Worm (Caenorhabditis elegans): Measurements from ENCODE around the gene M05D6.8.

ce11 chrII:8456681-8457389 is 14.2 kb downstream of the M05D6.8 start:
- TF ChIP-seq flt-1 (GFP tag; IDR thresholded peaks at IDR 0.05) = no peak
- no peak for TF ChIP-seq F13C5.2 (tag; optimal IDR thresholded peaks at IDR 0.05)
- no peak for TF ChIP-seq hmbx-1 (tag; optimal IDR thresholded peaks at IDR 0.05)
- TF ChIP-seq pes-1 (GFP tag; IDR thresholded peaks at IDR 0.05) = no peak
- TF ChIP-seq ama-1 (optimal IDR thresholded peaks at IDR 0.05) = no peak
- TF ChIP-seq tbx-37 (GFP tag; conservative IDR thresholded peaks at IDR 0.05) = no peak
- TF ChIP-seq scrt-1 (GFP tag; IDR thresholded peaks at IDR 0.05) = no peak
- no peak for TF ChIP-seq sea-1 (GFP tag; conservative IDR thresholded peaks at IDR 0.05)
- TF ChIP-seq tbx-11 (GFP tag; IDR thresholded peaks at IDR 0.05) = no peak
- no peak for TF ChIP-seq ceh-13 (GFP tag; optimal IDR thresholded peaks at IDR 0.05)
- no peak for TF ChIP-seq tra-4 (tag; optimal IDR thresholded peaks at IDR 0.05)
- no peak for TF ChIP-seq ceh-36 (tag; optimal IDR thresholded peaks at IDR 0.05)

Measured in whole organism, early embryonic.